Worm (Caenorhabditis elegans) whole organism, late embryonic: ENCODE results near the gene srxa-10.

Experiments used
- ets-4 ChIP-seq: sonication (generic microtip); optimal IDR thresholded peaks from 2 replicates; lab custom pipeline; 2016; ENCODE audit warnings: missing genetic modification characterization, missing compliant biosample characterization
- fkh-6 ChIP-seq: sonication (generic microtip); optimal IDR thresholded peaks from 2 replicates; lab custom pipeline; 2016; ENCODE audit warnings: missing genetic modification characterization, missing compliant biosample characterization
- nhr-11 ChIP-seq: fragments of 150-350 bp; optimal IDR thresholded peaks from 2 replicates; lab custom pipeline; 2014; ENCODE audit warnings: missing biosample characterization, missing genetic modification characterization
- unc-3 ChIP-seq, 2 experiments: fragments of 200-800 bp in 1 of 2; sonication (Bioruptor generic) in 1 of 2; sonication (generic microtip) in 1 of 2; conservative IDR thresholded peaks in 1 of 2; optimal IDR thresholded peaks in 1 of 2; 2 replicates each; pipeline versions ENCODE4 v1.3.6 to Lab custom; 2016 to 2022; ENCODE audit warnings: missing compliant biosample characterization in 2 of 2, missing genetic modification characterization in 2 of 2, missing genetic modification reagents in 1 of 2

DNA sequence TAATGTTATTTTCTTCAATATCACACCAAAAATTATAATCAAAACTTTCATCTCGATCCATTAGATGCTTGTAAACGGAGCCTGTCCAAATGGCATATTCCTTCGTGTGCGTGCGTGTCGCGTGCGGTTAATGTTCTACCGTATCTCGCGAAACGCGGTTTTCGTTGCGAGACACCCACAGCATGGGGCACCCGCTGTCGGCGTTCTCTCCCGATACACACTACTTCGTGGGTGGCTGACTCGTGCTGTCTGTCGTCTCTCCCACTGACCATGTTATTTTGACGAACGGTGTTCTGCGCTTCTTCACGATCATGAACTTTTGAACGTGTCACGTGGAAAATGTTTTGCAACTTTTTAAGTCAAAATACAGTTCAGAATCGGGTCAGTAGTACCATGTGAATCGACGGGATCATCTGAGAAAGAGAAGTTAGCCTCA lies 30.9 kb downstream of the srxa-10 start:
- TF ChIP-seq nhr-11 (tag; lab: Kevin White, UChicago) (no peak), ets-4 (tag; lab: Kevin White, UChicago) (peak; percentile 62), fkh-6 (tag; lab: Kevin White, UChicago) (peak; percentile 20), unc-3 (GFP tag; conservative IDR thresholded peaks at IDR 0.05; lab: Robert Waterston, UW) (peak; percentile 68), unc-3 (tag; optimal IDR thresholded peaks at IDR 0.05; lab: Kevin White, UChicago) (peak; percentile 39)
